Fruit fly (Drosophila melanogaster) whole organism, prepupa: Measurements from ENCODE around the gene CG14969.

Experiments used
- acj6 ChIP-seq: fragments of 200-800 bp; sonication (Bioruptor generic); optimal IDR thresholded peaks from 3 replicates; lab custom pipeline; 2016; ENCODE audit warnings: missing biosample characterization, missing genetic modification characterization
- dsx ChIP-seq: fragments of 200-800 bp; optimal IDR thresholded peaks from 3 replicates; lab custom pipeline; 2019; ENCODE audit warnings: missing biosample characterization, mild to moderate bottlenecking, missing genetic modification characterization, moderate library complexity; ENCODE audit not compliant: poor library complexity, severe bottlenecking

- TF ChIP-seq dsx (GFP tag; lab: Kevin White, UChicago) (no peak), acj6 (GFP tag; lab: Kevin White, UChicago) (no peak)
Measured at dm6 chr3L:3328771-3329170, 6.0 kb downstream of the CG14969 start, which contains the start of gene Strip.
